Worm (Caenorhabditis elegans): ENCODE data around the gene gly-8.

gly-8 gene

ce11 chrIII:11612371-11612770 is 12.7 kb upstream of the gly-8 start, which contains the start of the genes Y66A7A.9 and Y66A7A.4:
Gene Y66A7A.9 (minus strand): TSS chrIII:11612471.
Gene Y66A7A.4 (plus strand): TSS chrIII:11612607.
- no peak for TF ChIP-seq elt-3 (tag; optimal IDR thresholded peaks at IDR 0.05)
- no peak for TF ChIP-seq unc-62 (GFP tag; optimal IDR thresholded peaks at IDR 0.05)
- no peak for TF ChIP-seq lsy-2 (tag; optimal IDR thresholded peaks at IDR 0.05)
- TF ChIP-seq hlh-1 (tag; optimal IDR thresholded peaks at IDR 0.05): no peak
- TF ChIP-seq ceh-83 (GFP tag; optimal IDR thresholded peaks at IDR 0.05): no peak
- TF ChIP-seq ces-1 (GFP tag; optimal IDR thresholded peaks at IDR 0.05): no peak
- TF ChIP-seq ceh-39 (tag; optimal IDR thresholded peaks at IDR 0.05): no peak
- TF ChIP-seq zip-8 (tag; optimal IDR thresholded peaks at IDR 0.05): no peak
- no peak for TF ChIP-seq nhr-2 (tag; optimal IDR thresholded peaks at IDR 0.05)
- no peak for TF ChIP-seq tbx-8 (GFP tag; optimal IDR thresholded peaks at IDR 0.05)
- TF ChIP-seq lin-13 (tag; optimal IDR thresholded peaks at IDR 0.05): no peak
- TF ChIP-seq snpc-4 (tag; optimal IDR thresholded peaks at IDR 0.05): no peak
- no peak for TF ChIP-seq mab-5 (tag; optimal IDR thresholded peaks at IDR 0.05)
- no peak for TF ChIP-seq sptf-1 (tag; optimal IDR thresholded peaks at IDR 0.05)
- no peak for TF ChIP-seq ztf-11 (tag; optimal IDR thresholded peaks at IDR 0.05)
- no peak for TF ChIP-seq cnd-1 (tag; optimal IDR thresholded peaks at IDR 0.05)
- TF ChIP-seq ceh-43 (GFP tag; optimal IDR thresholded peaks at IDR 0.05): no peak

- TF ChIP-seq ceh-39 (tag; optimal IDR thresholded peaks at IDR 0.05) (peak; percentile 55), ceh-43 (GFP tag; optimal IDR thresholded peaks at IDR 0.05) (no peak)
Measured at ce11 chrIII:11614874-11615273, 10.2 kb upstream of the gly-8 start.

- TF ChIP-seq bed-3 (GFP tag; optimal IDR thresholded peaks at IDR 0.05) (no peak), blmp-1 (tag; optimal IDR thresholded peaks at IDR 0.05) (no peak), nhr-2 (tag; optimal IDR thresholded peaks at IDR 0.05) (no peak), ceh-43 (GFP tag; optimal IDR thresholded peaks at IDR 0.05) (no peak), unc-62 (GFP tag; optimal IDR thresholded peaks at IDR 0.05) (no peak), hlh-1 (tag; optimal IDR thresholded peaks at IDR 0.05) (no peak), elt-3 (tag; optimal IDR thresholded peaks at IDR 0.05) (no peak), snpc-4 (tag; optimal IDR thresholded peaks at IDR 0.05) (no peak), flh-1 (GFP tag; optimal IDR thresholded peaks at IDR 0.05) (no peak), mep-1 (tag; optimal IDR thresholded peaks at IDR 0.05) (no peak), ceh-39 (tag; optimal IDR thresholded peaks at IDR 0.05) (no peak), lsy-2 (tag; optimal IDR thresholded peaks at IDR 0.05) (no peak), tbx-8 (GFP tag; optimal IDR thresholded peaks at IDR 0.05) (no peak), cnd-1 (tag; optimal IDR thresholded peaks at IDR 0.05) (no peak), nhr-76 (tag; optimal IDR thresholded peaks at IDR 0.05) (no peak), ces-1 (GFP tag; optimal IDR thresholded peaks at IDR 0.05) (no peak), sem-2 (GFP tag; optimal IDR thresholded peaks at IDR 0.05) (no peak), lin-32 (GFP tag; optimal IDR thresholded peaks at IDR 0.05) (no peak)
Measured at ce11 chrIII:11615802-11616201, 9.2 kb upstream of the gly-8 start.

ce11 chrIII:11616446-11616845 is 8.6 kb upstream of the gly-8 start, which contains the start of gene ceh-91:
Gene ceh-91 (plus strand): TSS chrIII:11616746.
- TF ChIP-seq elt-3 (tag; optimal IDR thresholded peaks at IDR 0.05) (no peak), nhr-12 (tag; optimal IDR thresholded peaks at IDR 0.05) (no peak), tbx-8 (GFP tag; optimal IDR thresholded peaks at IDR 0.05) (no peak), ceh-43 (GFP tag; optimal IDR thresholded peaks at IDR 0.05) (no peak), zip-8 (tag; optimal IDR thresholded peaks at IDR 0.05) (peak; percentile 11)

ce11 chrIII:11627631-11628030 is 2.6 kb downstream of the gly-8 start:
- TF ChIP-seq nhr-237 (tag; optimal IDR thresholded peaks at IDR 0.05) (no peak), flh-1 (GFP tag; optimal IDR thresholded peaks at IDR 0.05) (no peak), nhr-28 (tag; optimal IDR thresholded peaks at IDR 0.05) (no peak), ceh-83 (GFP tag; optimal IDR thresholded peaks at IDR 0.05) (no peak)

- no peak for TF ChIP-seq blmp-1 (tag; optimal IDR thresholded peaks at IDR 0.05)
- no peak for TF ChIP-seq lsy-2 (tag; optimal IDR thresholded peaks at IDR 0.05)
- no peak for TF ChIP-seq M03D4.4 (tag; optimal IDR thresholded peaks at IDR 0.05)
- TF ChIP-seq nhr-2 (tag; optimal IDR thresholded peaks at IDR 0.05): no peak
- TF ChIP-seq ham-2 (GFP tag; optimal IDR thresholded peaks at IDR 0.05): no peak
- TF ChIP-seq bed-3 (GFP tag; optimal IDR thresholded peaks at IDR 0.05): no peak
- TF ChIP-seq snpc-4 (tag; optimal IDR thresholded peaks at IDR 0.05): no peak
- TF ChIP-seq sem-2 (GFP tag; optimal IDR thresholded peaks at IDR 0.05): no peak
- no peak for TF ChIP-seq pha-4 (tag; optimal IDR thresholded peaks at IDR 0.05)
- no peak for TF ChIP-seq hlh-1 (tag; optimal IDR thresholded peaks at IDR 0.05)
- TF ChIP-seq nhr-12 (tag; optimal IDR thresholded peaks at IDR 0.05): no peak
- TF ChIP-seq nhr-237 (tag; optimal IDR thresholded peaks at IDR 0.05): no peak
- no peak for TF ChIP-seq zip-8 (tag; optimal IDR thresholded peaks at IDR 0.05)
- TF ChIP-seq ztf-11 (tag; optimal IDR thresholded peaks at IDR 0.05): no peak
- no peak for TF ChIP-seq ces-1 (GFP tag; optimal IDR thresholded peaks at IDR 0.05)
- no peak for TF ChIP-seq unc-39 (tag; optimal IDR thresholded peaks at IDR 0.05)
- no peak for TF ChIP-seq drap-1 (GFP tag; optimal IDR thresholded peaks at IDR 0.05)
- TF ChIP-seq mab-5 (tag; optimal IDR thresholded peaks at IDR 0.05): no peak
- TF ChIP-seq unc-62 (GFP tag; optimal IDR thresholded peaks at IDR 0.05): no peak
Measured at ce11 chrIII:11629354-11629753, 4.3 kb downstream of the gly-8 start, which contains the start of gene Y66A7A.7. Gene Y66A7A.7 (minus strand): TSS chrIII:11629454.
